Fruit fly (Drosophila melanogaster) Kc167 (cell line): Measurements from ENCODE around the gene Dhfr.

ENCODE experiments used
- Myc ChIP-seq: fragments of >200 bp; optimal IDR thresholded peaks from 2 replicates; lab custom pipeline; 2017; ENCODE audit warnings: missing external identifiers
- Sin3A ChIP-seq: fragments of >200 bp; optimal IDR thresholded peaks from 2 replicates; lab custom pipeline; 2018; ENCODE audit warnings: missing external identifiers
- h ChIP-seq: fragments of >200 bp; optimal IDR thresholded peaks from 3 replicates; lab custom pipeline; 2018; ENCODE audit warnings: missing external identifiers
- insv ChIP-seq: fragments of >200 bp; optimal IDR thresholded peaks from 3 replicates; lab custom pipeline; 2018; ENCODE audit warnings: missing external identifiers
- psq ChIP-seq: fragments of >200 bp; optimal IDR thresholded peaks from 2 replicates; lab custom pipeline; 2017; ENCODE audit warnings: missing external identifiers
- ttk ChIP-seq: sonication (Bioruptor generic); optimal IDR thresholded peaks from 2 replicates; lab custom pipeline; 2017; ENCODE audit warnings: missing external identifiers

The Dhfr gene

dm6 chr3R:16452954-16453587 is 27.9 kb upstream of the Dhfr start:
- TF ChIP-seq ttk (lab: Kevin White, UChicago) (no peak), h (lab: Kevin White, UChicago) (no peak), insv (lab: Kevin White, UChicago) (no peak), Sin3A (lab: Kevin White, UChicago) (no peak), Myc (lab: Kevin White, UChicago) (no peak), psq (lab: Kevin White, UChicago) (no peak)

dm6 chr3R:16453597-16453996 is 27.4 kb upstream of the Dhfr start, which contains the start of gene Pak3:
Pak3 (minus strand) TSS chr3R:16453821.
- TF ChIP-seq insv (lab: Kevin White, UChicago) = no peak
- TF ChIP-seq Sin3A (lab: Kevin White, UChicago) = no peak
- TF ChIP-seq ttk (lab: Kevin White, UChicago) = no peak
- TF ChIP-seq psq (lab: Kevin White, UChicago) = no peak
- TF ChIP-seq h (lab: Kevin White, UChicago) = no peak
- TF ChIP-seq Myc (lab: Kevin White, UChicago) = no peak

dm6 chr3R:16454192-16454591 is 26.8 kb upstream of the Dhfr start, which contains the start of gene CG10405:
CG10405 (plus strand) TSS chr3R:16454492.
- TF ChIP-seq Myc (lab: Kevin White, UChicago) (no peak), psq (lab: Kevin White, UChicago) (no peak), ttk (lab: Kevin White, UChicago) (no peak), insv (lab: Kevin White, UChicago) (no peak), Sin3A (lab: Kevin White, UChicago) (no peak), h (lab: Kevin White, UChicago) (no peak)

- no peak for TF ChIP-seq psq (lab: Kevin White, UChicago)
- TF ChIP-seq h (lab: Kevin White, UChicago) = no peak
- TF ChIP-seq Sin3A (lab: Kevin White, UChicago) = no peak
- TF ChIP-seq Myc (lab: Kevin White, UChicago) = no peak
- no peak for TF ChIP-seq ttk (lab: Kevin White, UChicago)
- no peak for TF ChIP-seq insv (lab: Kevin White, UChicago)
Measured at dm6 chr3R:16455875-16456274, 25.1 kb upstream of the Dhfr start, which contains the start of gene CG14883. CG14883 (plus strand) TSS chr3R:16456052.

- TF ChIP-seq Myc (lab: Kevin White, UChicago) = no peak
- TF ChIP-seq h (lab: Kevin White, UChicago) = no peak
- TF ChIP-seq psq (lab: Kevin White, UChicago) = no peak
- TF ChIP-seq insv (lab: Kevin White, UChicago) = no peak
- no peak for TF ChIP-seq Sin3A (lab: Kevin White, UChicago)
- TF ChIP-seq ttk (lab: Kevin White, UChicago) = no peak
Measured at dm6 chr3R:16456607-16457006, 24.4 kb upstream of the Dhfr start.

dm6 chr3R:16468556-16468955 is 12.4 kb upstream of the Dhfr start:
- TF ChIP-seq psq (lab: Kevin White, UChicago) (no peak), h (lab: Kevin White, UChicago) (no peak), Sin3A (lab: Kevin White, UChicago) (no peak), insv (lab: Kevin White, UChicago) (no peak), ttk (lab: Kevin White, UChicago) (no peak), Myc (lab: Kevin White, UChicago) (no peak)

dm6 chr3R:16469501-16470263 is 11.3 kb upstream of the Dhfr start, which contains the start of the genes CG42232 and CSN5:
CG42232 (minus strand) TSS chr3R:16469663.
CSN5 (plus strand) TSS chr3R:16470099.
- no peak for TF ChIP-seq h (lab: Kevin White, UChicago)
- TF ChIP-seq Myc (lab: Kevin White, UChicago) = no peak
- TF ChIP-seq insv (lab: Kevin White, UChicago) = no peak
- no peak for TF ChIP-seq ttk (lab: Kevin White, UChicago)
- no peak for TF ChIP-seq Sin3A (lab: Kevin White, UChicago)
- no peak for TF ChIP-seq psq (lab: Kevin White, UChicago)

dm6 chr3R:16472301-16472700 is 8.7 kb upstream of the Dhfr start, which contains the start of gene Gyc89Da:
Gyc89Da (plus strand) TSS chr3R:16472601.
- no peak for TF ChIP-seq ttk (lab: Kevin White, UChicago)
- no peak for TF ChIP-seq insv (lab: Kevin White, UChicago)
- TF ChIP-seq Sin3A (lab: Kevin White, UChicago) = no peak
- TF ChIP-seq psq (lab: Kevin White, UChicago) = no peak
- no peak for TF ChIP-seq h (lab: Kevin White, UChicago)
- no peak for TF ChIP-seq Myc (lab: Kevin White, UChicago)

- TF ChIP-seq insv (lab: Kevin White, UChicago) (no peak), h (lab: Kevin White, UChicago) (no peak), ttk (lab: Kevin White, UChicago) (no peak), Sin3A (lab: Kevin White, UChicago) (no peak), psq (lab: Kevin White, UChicago) (no peak)
Measured at dm6 chr3R:16476472-16476871, 4.5 kb upstream of the Dhfr start.

- TF ChIP-seq h (lab: Kevin White, UChicago) = no peak
- no peak for TF ChIP-seq Sin3A (lab: Kevin White, UChicago)
- TF ChIP-seq Myc (lab: Kevin White, UChicago) = no peak
- no peak for TF ChIP-seq insv (lab: Kevin White, UChicago)
- TF ChIP-seq ttk (lab: Kevin White, UChicago) = no peak
- TF ChIP-seq psq (lab: Kevin White, UChicago) = no peak
Measured at dm6 chr3R:16477033-16477432, 3.9 kb upstream of the Dhfr start, which contains the start of gene Gyc89Db. Gyc89Db (plus strand) TSS chr3R:16477110.

- TF ChIP-seq h (lab: Kevin White, UChicago) (no peak), ttk (lab: Kevin White, UChicago) (no peak), psq (lab: Kevin White, UChicago) (no peak), Myc (lab: Kevin White, UChicago) (no peak), Sin3A (lab: Kevin White, UChicago) (no peak), insv (lab: Kevin White, UChicago) (no peak)
Measured at dm6 chr3R:16482276-16482675, 1.3 kb downstream of the Dhfr start, which contains the start of gene Sdhaf3. Sdhaf3 (minus strand) TSS chr3R:16482452.
